Worm (Caenorhabditis elegans) whole organism, early embryonic: ENCODE results near the gene col-44.

Experiments
- B0310.2 ChIP-seq: sonication (generic microtip); optimal IDR thresholded peaks from 2 replicates; lab custom pipeline; 2016; ENCODE audit warnings: mild to moderate bottlenecking, missing genetic modification characterization, missing compliant biosample characterization
- F13C5.2 ChIP-seq: sonication (generic microtip); optimal IDR thresholded peaks from 2 replicates; lab custom pipeline; 2017; ENCODE audit warnings: mild to moderate bottlenecking, missing genetic modification characterization, inconsistent platforms, missing compliant biosample characterization
- aly-1 ChIP-seq: sonication (generic microtip); optimal IDR thresholded peaks from 2 replicates; lab custom pipeline; 2016; ENCODE audit warnings: missing genetic modification characterization, missing compliant biosample characterization
- ama-1 ChIP-seq: fragments of 150-350 bp; optimal IDR thresholded peaks from 2 replicates; lab custom pipeline; 2014
- ceh-13 ChIP-seq: fragments of 200-800 bp; sonication (Bioruptor generic); optimal IDR thresholded peaks from 2 replicates; lab custom pipeline; 2018; ENCODE audit warnings: mild to moderate bottlenecking, missing genetic modification characterization, missing compliant biosample characterization
- ceh-36 ChIP-seq: sonication (generic microtip); optimal IDR thresholded peaks from 2 replicates; lab custom pipeline; 2016; ENCODE audit warnings: missing genetic modification characterization, inconsistent platforms, missing compliant biosample characterization
- ets-7 ChIP-seq: sonication (generic microtip); optimal IDR thresholded peaks from 2 replicates; lab custom pipeline; 2016; ENCODE audit warnings: missing genotype, missing genetic modification characterization, missing compliant biosample characterization
- flt-1 ChIP-seq: fragments of 200-800 bp; sonication (Bioruptor generic); IDR thresholded peaks from 2 replicates; pipeline ENCODE4 v1.3.6; 2022; ENCODE audit warnings: missing genetic modification characterization, missing compliant biosample characterization
- hmbx-1 ChIP-seq: sonication (generic microtip); optimal IDR thresholded peaks from 2 replicates; lab custom pipeline; 2016; ENCODE audit warnings: mild to moderate bottlenecking, missing genetic modification characterization, missing compliant biosample characterization
- hmg-4 ChIP-seq: fragments of 200-800 bp; sonication (Bioruptor generic); optimal IDR thresholded peaks from 2 replicates; lab custom pipeline; 2018; ENCODE audit warnings: mild to moderate bottlenecking, missing genetic modification characterization, missing compliant biosample characterization
- hnd-1 ChIP-seq: sonication (generic microtip); optimal IDR thresholded peaks from 2 replicates; lab custom pipeline; 2016; ENCODE audit warnings: missing genetic modification characterization, missing compliant biosample characterization
- pes-1 ChIP-seq: fragments of 200-800 bp; sonication (Bioruptor generic); IDR thresholded peaks from 2 replicates; pipeline ENCODE4 v1.3.6; 2022; ENCODE audit warnings: missing genetic modification reagents, missing genetic modification characterization, missing compliant biosample characterization
- scrt-1 ChIP-seq: fragments of 200-800 bp; sonication (Bioruptor generic); IDR thresholded peaks from 2 replicates; pipeline ENCODE4 v1.3.6; 2022; ENCODE audit warnings: missing genetic modification characterization, missing compliant biosample characterization
- sea-1 ChIP-seq: fragments of 200-800 bp; sonication (Bioruptor generic); conservative IDR thresholded peaks from 2 replicates; pipeline ENCODE4 v1.3.6; 2022; ENCODE audit warnings: missing genetic modification characterization, missing compliant biosample characterization
- tbx-11 ChIP-seq: fragments of 200-800 bp; sonication (Bioruptor generic); IDR thresholded peaks from 2 replicates; pipeline ENCODE4 v1.3.6; 2022; ENCODE audit warnings: missing genetic modification characterization, missing compliant biosample characterization
- tbx-37 ChIP-seq: fragments of 200-800 bp; sonication (Bioruptor generic); conservative IDR thresholded peaks from 2 replicates; pipeline ENCODE4 v1.3.6; 2022; ENCODE audit warnings: missing genetic modification reagents, missing genetic modification characterization, missing compliant biosample characterization
- tra-4 ChIP-seq: sonication (generic microtip); optimal IDR thresholded peaks from 2 replicates; lab custom pipeline; 2017; ENCODE audit warnings: missing genetic modification characterization, missing compliant biosample characterization

col-44 gene

DNA sequence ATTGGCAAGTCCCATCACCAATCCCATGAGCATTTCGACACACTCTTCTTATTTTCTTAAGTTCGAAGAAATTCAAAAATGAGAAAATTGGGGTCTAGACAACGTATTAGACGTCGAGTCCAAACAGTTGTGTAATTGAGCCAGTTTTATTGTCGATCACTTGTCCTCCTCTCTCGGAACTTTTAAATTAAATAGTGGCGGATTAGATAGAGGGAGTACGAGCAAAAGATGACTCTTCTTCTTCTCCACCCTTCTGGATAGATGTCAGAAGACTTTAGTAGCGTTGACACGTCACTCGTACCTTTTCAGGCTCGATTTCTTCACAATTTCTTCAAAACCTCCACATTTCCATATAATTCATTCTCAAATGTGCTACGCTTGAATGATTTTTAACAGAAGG is 23.9 kb downstream of the col-44 start:
- TF ChIP-seq hnd-1 (tag; lab: Kevin White, UChicago) (no peak), tbx-37 (GFP tag; lab: Robert Waterston, UW) (no peak), F13C5.2 (tag; lab: Kevin White, UChicago) (no peak), scrt-1 (GFP tag; lab: Robert Waterston, UW) (no peak), ceh-36 (no peak), hmbx-1 (tag; lab: Kevin White, UChicago) (no peak), sea-1 (GFP tag; lab: Robert Waterston, UW) (no peak), pes-1 (GFP tag; lab: Robert Waterston, UW) (no peak), tbx-11 (GFP tag; lab: Robert Waterston, UW) (no peak), tra-4 (tag; lab: Kevin White, UChicago) (no peak), flt-1 (GFP tag; lab: Robert Waterston, UW) (no peak), ceh-13 (no peak), aly-1 (tag; lab: Kevin White, UChicago) (no peak), hmg-4 (GFP tag; lab: Kevin White, UChicago) (no peak), ama-1 (lab: Kevin White, UChicago) (no peak), B0310.2 (tag; lab: Kevin White, UChicago) (no peak), ets-7 (tag; lab: Kevin White, UChicago) (no peak)

ce11 chrX:13618574-13618973 is 27.3 kb downstream of the col-44 start, which contains the start of gene nlp-53:
Gene nlp-53 (plus strand): TSS chrX:13618874.
- TF ChIP-seq flt-1 (GFP tag; lab: Robert Waterston, UW) (no peak), pes-1 (GFP tag; lab: Robert Waterston, UW) (no peak), tra-4 (tag; lab: Kevin White, UChicago) (no peak), sea-1 (GFP tag; lab: Robert Waterston, UW) (no peak), ama-1 (lab: Kevin White, UChicago) (no peak), ceh-36 (no peak), hmbx-1 (tag; lab: Kevin White, UChicago) (no peak), F13C5.2 (tag; lab: Kevin White, UChicago) (no peak), hnd-1 (tag; lab: Kevin White, UChicago) (no peak), aly-1 (tag; lab: Kevin White, UChicago) (no peak), scrt-1 (GFP tag; lab: Robert Waterston, UW) (no peak), ets-7 (tag; lab: Kevin White, UChicago) (no peak), ceh-13 (no peak), tbx-37 (GFP tag; lab: Robert Waterston, UW) (no peak), B0310.2 (tag; lab: Kevin White, UChicago) (no peak), tbx-11 (GFP tag; lab: Robert Waterston, UW) (no peak), hmg-4 (GFP tag; lab: Kevin White, UChicago) (no peak)

DNA sequence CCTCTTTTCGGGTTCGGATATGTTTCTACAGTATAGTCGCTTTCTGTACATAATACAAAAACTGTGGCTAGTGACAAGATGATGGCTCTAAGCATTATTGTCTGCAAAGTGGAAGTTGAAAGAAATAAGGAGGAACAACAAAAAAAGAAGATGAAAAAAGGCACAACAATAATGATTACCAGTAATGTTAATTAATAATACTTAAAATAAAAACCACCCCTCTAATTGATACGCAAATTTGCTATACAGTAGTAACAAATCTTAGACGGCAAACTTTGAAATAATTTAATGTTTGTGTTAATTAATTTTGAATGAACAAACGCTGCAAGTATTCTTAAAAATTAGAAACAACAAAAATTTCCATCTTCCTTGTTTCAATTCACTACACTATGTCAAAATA is 30.4 kb downstream of the col-44 start, which contains the start of gene Y12A6A.1:
Gene Y12A6A.1 (minus strand): TSS at position 101 of the 400 bp plus-strand sequence.
- TF ChIP-seq tbx-37 (GFP tag; lab: Robert Waterston, UW) (no peak), sea-1 (GFP tag; lab: Robert Waterston, UW) (no peak), B0310.2 (tag; lab: Kevin White, UChicago) (no peak), hnd-1 (tag; lab: Kevin White, UChicago) (no peak), hmg-4 (GFP tag; lab: Kevin White, UChicago) (no peak), pes-1 (GFP tag; lab: Robert Waterston, UW) (no peak)

DNA sequence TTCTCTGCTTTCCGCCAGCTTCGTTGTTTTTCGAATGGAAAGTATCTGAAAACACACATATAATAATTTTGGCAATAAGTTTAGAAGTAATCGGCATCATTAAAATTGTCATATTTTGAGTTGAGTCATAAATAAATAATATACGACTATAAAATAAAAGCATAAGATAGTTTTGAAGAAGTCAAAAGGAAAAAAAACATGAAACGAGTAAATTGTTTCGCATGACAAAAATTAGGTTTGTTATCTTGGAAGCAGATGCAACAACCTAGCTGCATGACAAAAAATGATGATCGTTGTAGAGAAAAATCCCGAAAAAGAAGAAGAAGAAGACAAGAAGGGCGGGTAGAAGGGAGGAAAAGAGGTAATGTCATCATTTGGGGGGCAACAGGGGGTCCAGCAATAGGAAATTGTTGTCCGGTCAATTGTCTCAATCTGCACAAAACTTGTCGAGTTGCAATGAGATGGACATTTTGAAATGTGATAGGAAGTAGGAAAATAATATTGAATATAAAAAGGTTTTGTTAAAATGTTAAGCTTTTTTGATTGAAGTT is 39.9 kb downstream of the col-44 start, which contains the start of gene nlg-1:
Gene nlg-1 (minus strand): TSS at position 51 of the 551 bp plus-strand sequence.
- no peak for TF ChIP-seq ceh-36
- TF ChIP-seq ets-7 (tag; lab: Kevin White, UChicago): no peak
- no peak for TF ChIP-seq ama-1 (lab: Kevin White, UChicago)
- no peak for TF ChIP-seq hmbx-1 (tag; lab: Kevin White, UChicago)
- TF ChIP-seq ceh-13: no peak
- no peak for TF ChIP-seq aly-1 (tag; lab: Kevin White, UChicago)
- no peak for TF ChIP-seq tbx-11 (GFP tag; lab: Robert Waterston, UW)
- TF ChIP-seq tra-4 (tag; lab: Kevin White, UChicago): no peak
- TF ChIP-seq hmg-4 (GFP tag; lab: Kevin White, UChicago): no peak
- no peak for TF ChIP-seq flt-1 (GFP tag; lab: Robert Waterston, UW)

ce11 chrX:13632245-13632644 is 41.0 kb downstream of the col-44 start:
- no peak for TF ChIP-seq pes-1 (GFP tag; lab: Robert Waterston, UW)
- no peak for TF ChIP-seq flt-1 (GFP tag; lab: Robert Waterston, UW)
- no peak for TF ChIP-seq scrt-1 (GFP tag; lab: Robert Waterston, UW)
- no peak for TF ChIP-seq ceh-36
- no peak for TF ChIP-seq hmbx-1 (tag; lab: Kevin White, UChicago)
- no peak for TF ChIP-seq F13C5.2 (tag; lab: Kevin White, UChicago)
- no peak for TF ChIP-seq tbx-11 (GFP tag; lab: Robert Waterston, UW)
- TF ChIP-seq hmg-4 (GFP tag; lab: Kevin White, UChicago): no peak
- no peak for TF ChIP-seq ceh-13
- no peak for TF ChIP-seq hnd-1 (tag; lab: Kevin White, UChicago)
- TF ChIP-seq ama-1 (lab: Kevin White, UChicago): no peak
- TF ChIP-seq tra-4 (tag; lab: Kevin White, UChicago): no peak
- TF ChIP-seq B0310.2 (tag; lab: Kevin White, UChicago): no peak
- no peak for TF ChIP-seq sea-1 (GFP tag; lab: Robert Waterston, UW)
- TF ChIP-seq ets-7 (tag; lab: Kevin White, UChicago): no peak
- TF ChIP-seq tbx-37 (GFP tag; lab: Robert Waterston, UW): no peak
- TF ChIP-seq aly-1 (tag; lab: Kevin White, UChicago): no peak

DNA sequence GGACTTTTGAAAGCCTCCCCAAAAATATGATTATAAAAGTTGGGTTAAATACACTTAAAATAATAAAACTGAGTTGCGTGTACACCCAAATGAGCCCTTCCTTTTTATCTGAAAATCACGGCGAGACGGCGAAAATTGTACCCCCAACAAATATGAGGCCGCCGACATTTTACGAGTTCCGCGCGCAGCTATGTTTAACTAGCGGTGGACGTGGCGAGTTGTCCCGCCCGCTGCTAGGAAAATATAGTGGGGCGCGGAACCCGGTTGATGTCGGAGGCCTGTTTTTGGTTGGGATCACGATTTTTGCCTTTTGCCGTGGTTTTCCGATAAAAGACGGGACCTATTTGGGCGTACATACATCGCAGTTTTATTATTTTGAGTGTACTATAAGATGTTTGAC is 41.8 kb downstream of the col-44 start:
- TF ChIP-seq tra-4 (tag; lab: Kevin White, UChicago): no peak
- no peak for TF ChIP-seq hnd-1 (tag; lab: Kevin White, UChicago)
